Fruit fly (Drosophila melanogaster) whole organism, wandering third instar larva: ENCODE measurements around the gene Shawl.

ENCODE experiments used
- CG9705 ChIP-seq: fragments of 200-800 bp; sonication (Bioruptor generic); optimal IDR thresholded peaks from 2 replicates; lab custom pipeline; 2018; ENCODE audit warnings: missing biosample characterization, mild to moderate bottlenecking, missing genetic modification characterization
- Dif ChIP-seq: fragments of 200-275, 200-300 bp; sonication (Bioruptor generic); optimal IDR thresholded peaks from 2 replicates; lab custom pipeline; 2018; ENCODE audit warnings: missing biosample characterization, missing genetic modification characterization; ENCODE audit not compliant: partially characterized antibody
- dl ChIP-seq, 2 experiments: fragments of 175-275, 200-275 bp in 1 of 2; fragments of 200-275 bp in 1 of 2; sonication (Bioruptor generic); optimal IDR thresholded peaks; lab custom pipeline; 2018; ENCODE audit warnings: mild to moderate bottlenecking in 2 of 2, missing biosample characterization in 2 of 2, missing genetic modification characterization in 2 of 2, moderate library complexity in 2 of 2; ENCODE audit not compliant: partially characterized antibody in 2 of 2, insufficient read depth in 1 of 2
- foxo ChIP-seq, 2 experiments: fragments of 200-800 bp; sonication (Bioruptor generic); optimal IDR thresholded peaks; 2 replicates in 1 of 2; 3 replicates in 1 of 2; lab custom pipeline; 2016 to 2017; ENCODE audit warnings: missing biosample characterization in 2 of 2, missing genetic modification characterization in 2 of 2
- h ChIP-seq: fragments of 200-800 bp; sonication (Bioruptor generic); optimal IDR thresholded peaks from 3 replicates; lab custom pipeline; 2016; ENCODE audit warnings: missing biosample characterization, mild to moderate bottlenecking, missing genetic modification characterization
- jim ChIP-seq: fragments of 175-275, 200-325 bp; sonication (Bioruptor generic); optimal IDR thresholded peaks from 2 replicates; lab custom pipeline; 2016; ENCODE audit warnings: missing biosample characterization, mild to moderate bottlenecking, missing genetic modification characterization
- rgr ChIP-seq: fragments of 200-800 bp; sonication (Bioruptor generic); optimal IDR thresholded peaks from 3 replicates; lab custom pipeline; 2016; ENCODE audit warnings: missing biosample characterization, mild to moderate bottlenecking, missing genetic modification characterization
- sage ChIP-seq: fragments of 200-800 bp; sonication (Bioruptor generic); optimal IDR thresholded peaks from 2 replicates; lab custom pipeline; 2016; ENCODE audit warnings: missing biosample characterization, mild to moderate bottlenecking, missing genetic modification characterization
- usp ChIP-seq: fragments of >200 bp; optimal IDR thresholded peaks from 2 replicates; lab custom pipeline; 2017; ENCODE audit warnings: missing biosample characterization, missing genetic modification characterization
- woc ChIP-seq: sonication (Bioruptor generic); optimal IDR thresholded peaks from 2 replicates; lab custom pipeline; 2016; ENCODE audit warnings: missing biosample characterization, mild to moderate bottlenecking, missing genetic modification characterization

- TF ChIP-seq usp (GFP tag; lab: Kevin White, UChicago): no peak
- no peak for TF ChIP-seq rgr
- no peak for TF ChIP-seq sage
- no peak for TF ChIP-seq jim (GFP tag; lab: Kevin White, UChicago)
- no peak for TF ChIP-seq Dif (GFP tag; lab: Kevin White, UChicago)
- TF ChIP-seq woc (GFP tag; lab: Kevin White, UChicago): no peak
- no peak for TF ChIP-seq foxo (GFP tag; optimal IDR thresholded peaks at IDR 0.05; lab: Kevin White, UChicago)
- no peak for TF ChIP-seq h (GFP tag; lab: Kevin White, UChicago)
- no peak for TF ChIP-seq CG9705 (GFP tag; lab: Kevin White, UChicago)
- TF ChIP-seq dl (GFP tag; optimal IDR thresholded peaks at IDR 0.05; lab: Kevin White, UChicago; ENCODE audit: insufficient read depth in 1 of 2, partially characterized antibody in 2 of 2): no peak
Measured at dm6 chr2L:9440640-9441039, 25.7 kb upstream of the Shawl start, which contains the start of gene CG33723.
